Fruit fly (Drosophila melanogaster): ENCODE results near the gene Antdh.

DNA sequence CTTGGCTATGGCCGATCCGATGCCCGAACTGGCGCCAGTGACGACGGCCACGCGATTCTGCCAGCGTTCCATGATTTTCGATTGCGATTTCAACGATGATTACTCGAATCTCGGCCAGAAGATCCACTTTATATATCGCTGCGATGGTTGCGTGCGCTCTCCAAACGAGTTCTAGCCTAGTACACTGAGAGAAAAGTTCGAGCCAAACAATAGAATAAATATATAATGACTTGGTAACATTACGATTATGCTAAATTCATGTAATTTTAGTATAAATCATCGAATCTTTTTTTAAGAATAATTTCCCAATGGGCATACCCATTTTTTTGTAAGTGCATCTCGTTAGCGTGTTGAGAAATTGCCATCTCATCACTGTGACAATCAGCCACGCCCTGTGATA, at the start of gene Antdh:
- TF ChIP-seq Pif1A (GFP tag; optimal IDR thresholded peaks at IDR 0.05) (no peak), CG32121 (GFP tag; IDR thresholded peaks at IDR 0.05) (no peak), CG12605 (GFP tag; IDR thresholded peaks at IDR 0.05) (no peak), CG34367 (tag; optimal IDR thresholded peaks at IDR 0.05) (no peak), gl (tag; optimal IDR thresholded peaks at IDR 0.05) (no peak), CG17806 (tag; optimal IDR thresholded peaks at IDR 0.05) (no peak), EcR (GFP tag; optimal IDR thresholded peaks at IDR 0.05) (no peak), Pif1B (GFP tag; optimal IDR thresholded peaks at IDR 0.05) (no peak), CG8301 (tag; optimal IDR thresholded peaks at IDR 0.05) (peak; percentile 19)

All from whole organism, pupa.